Fruit fly (Drosophila melanogaster) whole organism: ENCODE results near the gene zen.
A peak's percentile ranks its signal among the peaks of the same experiment; 100 is the strongest.

Experiments
- CG8478 ChIP-seq: fragments of >200 bp; optimal IDR thresholded peaks from 2 replicates; lab custom pipeline; 2018; ENCODE audit warnings: inconsistent platforms
- Dll ChIP-seq: fragments of >200 bp; optimal IDR thresholded peaks from 2 replicates; lab custom pipeline; 2017
- EcR ChIP-seq, 2 experiments: fragments of >200 bp; optimal IDR thresholded peaks; 2 replicates each; lab custom pipeline; 2017; ENCODE audit warnings: missing biosample characterization in 2 of 2, missing genetic modification characterization in 2 of 2, missing genetic modification reagents in 2 of 2
- pan ChIP-seq: fragments of >200 bp; optimal IDR thresholded peaks from 2 replicates; lab custom pipeline; 2017
- psq ChIP-seq: fragments of >200 bp; optimal IDR thresholded peaks from 2 replicates; lab custom pipeline; 2017
- usp ChIP-seq: fragments of >200 bp; optimal IDR thresholded peaks from 2 replicates; lab custom pipeline; 2017; ENCODE audit warnings: missing biosample characterization, missing genetic modification characterization, mixed read lengths

Gene zen

dm6 chr3R:6726119-6726518 lies 27.9 kb downstream of the zen start:
- TF ChIP-seq Dll (lab: Kevin White, UChicago) (peak; percentile 56), EcR (GFP tag; optimal IDR thresholded peaks at IDR 0.05; lab: Kevin White, UChicago) (no peak)

- TF ChIP-seq Dll (lab: Kevin White, UChicago) (no peak), CG8478 (no peak), psq (lab: Kevin White, UChicago) (no peak), usp (GFP tag; lab: Kevin White, UChicago) (no peak), pan (lab: Kevin White, UChicago) (no peak), EcR (GFP tag; optimal IDR thresholded peaks at IDR 0.05; lab: Kevin White, UChicago) (no peak)
Observed at dm6 chr3R:6723537-6724171, 30.3 kb downstream of the zen start.

DNA sequence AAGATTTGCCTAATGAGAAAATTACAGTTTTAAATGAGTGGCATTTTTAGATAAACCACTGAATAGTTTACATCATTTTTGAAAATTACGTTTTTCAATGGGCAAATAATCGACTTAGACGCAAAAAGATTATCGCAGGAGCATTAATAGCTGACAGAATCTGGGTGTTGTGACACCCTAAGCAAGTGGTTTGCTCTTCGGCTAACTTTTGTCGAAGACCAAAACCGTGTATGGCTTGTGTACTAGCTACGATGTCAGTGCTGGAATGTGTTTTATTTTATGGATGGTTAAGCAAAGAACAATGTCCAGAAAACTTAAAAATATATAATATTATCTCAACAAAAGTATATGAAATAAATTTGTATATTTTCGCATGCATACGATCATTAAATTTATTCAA lies 45.1 kb downstream of the zen start:
- TF ChIP-seq EcR (GFP tag; optimal IDR thresholded peaks at IDR 0.05; lab: Kevin White, UChicago) (no peak), psq (lab: Kevin White, UChicago) (no peak), Dll (lab: Kevin White, UChicago) (no peak), usp (GFP tag; lab: Kevin White, UChicago) (no peak), pan (lab: Kevin White, UChicago) (no peak), CG8478 (no peak)

dm6 chr3R:6706327-6706726 lies 47.7 kb downstream of the zen start:
- no peak for TF ChIP-seq Dll (lab: Kevin White, UChicago)
- TF ChIP-seq usp (GFP tag; lab: Kevin White, UChicago), result no peak
- no peak for TF ChIP-seq pan (lab: Kevin White, UChicago)

dm6 chr3R:6703784-6704183 lies 50.2 kb downstream of the zen start, which contains the start of gene Ccp84Aa:
Ccp84Aa (plus strand) TSS chr3R:6704084.
- TF ChIP-seq psq (lab: Kevin White, UChicago) (no peak), EcR (GFP tag; optimal IDR thresholded peaks at IDR 0.05; lab: Kevin White, UChicago) (no peak), CG8478 (no peak), usp (GFP tag; lab: Kevin White, UChicago) (no peak), pan (lab: Kevin White, UChicago) (no peak), Dll (lab: Kevin White, UChicago) (no peak)
